Fruit fly (Drosophila melanogaster): ENCODE results near the gene CecC.

CecC gene

dm6 chr3R:30235253-30235652 lies 19.0 kb downstream of the CecC start (continued):
- no peak for TF ChIP-seq Vsx1 (GFP tag; optimal IDR thresholded peaks at IDR 0.05)
- TF ChIP-seq B-H2 (GFP tag; optimal IDR thresholded peaks at IDR 0.05) = no peak
- TF ChIP-seq CG42726 (GFP tag; IDR thresholded peaks at IDR 0.05; ENCODE audit: partially characterized antibody) = no peak
- TF ChIP-seq Atf6 (GFP tag; IDR thresholded peaks at IDR 0.05) = peak; percentile 43; the same call in 1 of the 2 replicates
- no peak for TF ChIP-seq fd64A (GFP tag; optimal IDR thresholded peaks at IDR 0.05)
- TF ChIP-seq CG15514 (GFP tag; optimal IDR thresholded peaks at IDR 0.05) = no peak
- 0 out of 2 replicates have a peak, but pooled peaks have one; percentile 16 for TF ChIP-seq Lim3 (GFP tag; IDR thresholded peaks at IDR 0.05)
- TF ChIP-seq CG9609 (GFP tag; optimal IDR thresholded peaks at IDR 0.05) = no peak
- TF ChIP-seq CG31224 (GFP tag; IDR thresholded peaks at IDR 0.05) = 0 out of 2 replicates have a peak, but pooled peaks have one; percentile 13
- TF ChIP-seq Hr78 (GFP tag; optimal IDR thresholded peaks at IDR 0.05) = no peak
- TF ChIP-seq knrl (GFP tag; IDR thresholded peaks at IDR 0.05; ENCODE audit: partially characterized antibody) = no peak
- TF ChIP-seq kah (GFP tag; optimal IDR thresholded peaks at IDR 0.05) = no peak
- no peak for TF ChIP-seq CG34376 (GFP tag; optimal IDR thresholded peaks at IDR 0.05)
- peak; percentile 60 for TF ChIP-seq CG18599 (GFP tag; optimal IDR thresholded peaks at IDR 0.05)
- TF ChIP-seq disco-r (GFP tag; optimal IDR thresholded peaks at IDR 0.05) = no peak
- TF ChIP-seq ash1 (GFP tag; optimal IDR thresholded peaks at IDR 0.05) = no peak
- no peak for TF ChIP-seq chinmo (GFP tag; IDR thresholded peaks at IDR 0.05; ENCODE audit: partially characterized antibody)
- no peak for TF ChIP-seq zf30C (GFP tag; optimal IDR thresholded peaks at IDR 0.05)
- no peak for TF ChIP-seq vfl (GFP tag; optimal IDR thresholded peaks at IDR 0.05)
- TF ChIP-seq aop (GFP tag; IDR thresholded peaks at IDR 0.05) = no peak
- TF ChIP-seq trem (tag; optimal IDR thresholded peaks at IDR 0.05) = no peak
- no peak for TF ChIP-seq crc (GFP tag; optimal IDR thresholded peaks at IDR 0.05)
- no peak for TF ChIP-seq ERR (GFP tag; optimal IDR thresholded peaks at IDR 0.05)
- peak; percentile 50 for TF ChIP-seq Blimp-1 (GFP tag; optimal IDR thresholded peaks at IDR 0.05)
- TF ChIP-seq grn (GFP tag; optimal IDR thresholded peaks at IDR 0.05) = no peak
- no peak for TF ChIP-seq hth (optimal IDR thresholded peaks at IDR 0.05)
- TF ChIP-seq CG7556 (GFP tag; optimal IDR thresholded peaks at IDR 0.05) = peak; percentile 44
- TF ChIP-seq Camta (GFP tag; optimal IDR thresholded peaks at IDR 0.05) = no peak
- TF ChIP-seq Deaf1 (tag; optimal IDR thresholded peaks at IDR 0.05) = no peak
- no peak for TF ChIP-seq bowl (GFP tag; IDR thresholded peaks at IDR 0.05)
- no peak for TF ChIP-seq gro (GFP tag; optimal IDR thresholded peaks at IDR 0.05)
- TF ChIP-seq Dp (GFP tag; optimal IDR thresholded peaks at IDR 0.05) = no peak
- no peak for TF ChIP-seq Antp (GFP tag; optimal IDR thresholded peaks at IDR 0.05)
- TF ChIP-seq tio (GFP tag; optimal IDR thresholded peaks at IDR 0.05) = no peak
- TF ChIP-seq slp2 (GFP tag; optimal IDR thresholded peaks at IDR 0.05) = no peak
- peak; percentile 57; the same call in 1 of the 2 replicates for TF ChIP-seq HLH3B (GFP tag; IDR thresholded peaks at IDR 0.05)
- no peak for TF ChIP-seq CG7372 (GFP tag; IDR thresholded peaks at IDR 0.05)
- no peak for TF ChIP-seq ewg (GFP tag; optimal IDR thresholded peaks at IDR 0.05)
- TF ChIP-seq nau (GFP tag; optimal IDR thresholded peaks at IDR 0.05) = no peak
- no peak for TF ChIP-seq Drgx (GFP tag; IDR thresholded peaks at IDR 0.05)
- TF ChIP-seq CG15479 (GFP tag; optimal IDR thresholded peaks at IDR 0.05) = no peak
- no peak for TF ChIP-seq Tbp (GFP tag; optimal IDR thresholded peaks at IDR 0.05)
- peak; percentile 40; the same call in 1 of the 2 replicates for TF ChIP-seq onecut (GFP tag; IDR thresholded peaks at IDR 0.05)
- peak; percentile 47 for TF ChIP-seq phol (tag; optimal IDR thresholded peaks at IDR 0.05)
- no peak for TF ChIP-seq CG7963 (GFP tag; IDR thresholded peaks at IDR 0.05; ENCODE audit: partially characterized antibody)
- TF ChIP-seq Myb (GFP tag; optimal IDR thresholded peaks at IDR 0.05) = no peak
- TF ChIP-seq Spps (tag; optimal IDR thresholded peaks at IDR 0.05) = no peak
- no peak for TF ChIP-seq hkb (optimal IDR thresholded peaks at IDR 0.05)
- peak; percentile 57 for TF ChIP-seq hkb (GFP tag; IDR thresholded peaks at IDR 0.05)
- peak; percentile 1 for TF ChIP-seq CG9817 (tag; optimal IDR thresholded peaks at IDR 0.05)
- TF ChIP-seq oc (tag; optimal IDR thresholded peaks at IDR 0.05) = no peak

All from whole organism, embryonic.